Worm (Caenorhabditis elegans) whole organism, mixed stage, embryonic: ENCODE data around the gene T26C5.2.

ENCODE experiments used
- elt-1 ChIP-seq: sonication (generic microtip); optimal IDR thresholded peaks from 2 replicates; lab custom pipeline; 2017; ENCODE audit warnings: missing genetic modification characterization, mild to moderate bottlenecking, missing compliant biosample characterization, antibody characterized with exemption, moderate library complexity, borderline replicate concordance; ENCODE audit not compliant: insufficient read depth
- elt-3 ChIP-seq: fragments of 150-350 bp; optimal IDR thresholded peaks from 2 replicates; lab custom pipeline; 2014; ENCODE audit warnings: missing biosample characterization, missing genetic modification characterization
- lsy-2 ChIP-seq: fragments of 150-350 bp; optimal IDR thresholded peaks from 2 replicates; lab custom pipeline; 2014; ENCODE audit warnings: missing biosample characterization, missing genetic modification characterization
- nhr-2 ChIP-seq: fragments of 150-350 bp; optimal IDR thresholded peaks from 2 replicates; lab custom pipeline; 2014; ENCODE audit warnings: missing biosample characterization, missing genetic modification characterization
- nhr-237 ChIP-seq: fragments of 150-350 bp; optimal IDR thresholded peaks from 2 replicates; lab custom pipeline; 2014; ENCODE audit warnings: missing biosample characterization, missing genetic modification characterization
- nhr-28 ChIP-seq: fragments of 150-350 bp; optimal IDR thresholded peaks from 2 replicates; lab custom pipeline; 2014; ENCODE audit warnings: missing biosample characterization, missing genetic modification characterization
- pha-4 ChIP-seq: fragments of 150-350 bp; optimal IDR thresholded peaks from 2 replicates; lab custom pipeline; 2018; ENCODE audit warnings: missing biosample characterization, missing genetic modification reagents, missing genetic modification characterization
- snpc-4 ChIP-seq: fragments of 150-350 bp; optimal IDR thresholded peaks from 2 replicates; lab custom pipeline; 2014; ENCODE audit warnings: missing biosample characterization, missing genetic modification characterization
- unc-62 ChIP-seq: fragments of 150-350 bp; optimal IDR thresholded peaks from 2 replicates; lab custom pipeline; 2014; ENCODE audit warnings: missing biosample characterization, missing genetic modification reagents, missing genetic modification characterization

DNA sequence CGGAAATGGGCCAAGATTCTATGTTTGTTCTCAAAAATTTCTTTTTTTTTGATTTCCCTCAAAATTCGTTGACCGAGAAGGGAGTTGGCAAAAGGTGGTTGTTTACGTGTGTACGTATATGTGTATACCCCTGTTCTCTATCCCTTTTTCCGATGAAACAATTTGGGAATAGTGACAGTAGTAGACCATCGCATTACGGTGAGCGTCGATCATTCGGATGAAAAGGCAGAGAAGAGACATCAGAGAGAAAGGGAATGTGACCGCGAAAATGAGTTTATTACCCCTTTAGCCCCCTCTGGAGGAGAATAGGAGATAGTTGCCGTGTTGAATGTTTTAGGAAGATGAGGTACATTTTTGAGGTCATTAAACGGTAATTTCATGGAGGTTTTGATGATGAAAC lies 27.0 kb downstream of the T26C5.2 start:
- no peak for TF ChIP-seq elt-1 (tag; lab: Kevin White, UChicago)
- TF ChIP-seq nhr-28 (tag; lab: Kevin White, UChicago): no peak
- TF ChIP-seq snpc-4 (tag; lab: Kevin White, UChicago): no peak
- TF ChIP-seq unc-62 (GFP tag; lab: Kevin White, UChicago): no peak
- no peak for TF ChIP-seq elt-3 (tag; lab: Kevin White, UChicago)
- no peak for TF ChIP-seq lsy-2 (tag; lab: Kevin White, UChicago)
- no peak for TF ChIP-seq nhr-237 (tag; lab: Kevin White, UChicago)
- no peak for TF ChIP-seq nhr-2 (tag; lab: Kevin White, UChicago)
- TF ChIP-seq pha-4 (tag; lab: Kevin White, UChicago): no peak
